Worm (Caenorhabditis elegans) whole organism, L4 larva: Measurements from ENCODE around the gene zfp-3.

Experiments
- D1046.2 ChIP-seq: fragments of 200-800 bp; sonication (Bioruptor generic); IDR thresholded peaks from 2 replicates; pipeline ENCODE4 v1.3.6; 2022; ENCODE audit warnings: missing genetic modification characterization, missing compliant biosample characterization
- F26F4.8 ChIP-seq: fragments of 200-800 bp; sonication (Bioruptor generic); conservative IDR thresholded peaks from 2 replicates; pipeline ENCODE4 v1.3.6; 2022; ENCODE audit warnings: missing genetic modification characterization, missing compliant biosample characterization
- F49E8.2 ChIP-seq: sonication (generic microtip); optimal IDR thresholded peaks from 2 replicates; lab custom pipeline; 2016; ENCODE audit warnings: missing compliant biosample characterization, mild to moderate bottlenecking, missing genetic modification characterization, borderline replicate concordance
- T20F7.1 ChIP-seq: fragments of 200-800 bp; sonication (Bioruptor generic); optimal IDR thresholded peaks from 2 replicates; lab custom pipeline; 2018; ENCODE audit warnings: mild to moderate bottlenecking, missing genetic modification characterization, missing compliant biosample characterization
- T26A8.4 ChIP-seq: fragments of 200-800 bp; sonication (Bioruptor generic); IDR thresholded peaks from 2 replicates; pipeline ENCODE4 v1.3.6; 2022; ENCODE audit warnings: missing genetic modification characterization, missing compliant biosample characterization
- Y48G9A.11 ChIP-seq: fragments of 200-800 bp; sonication (Bioruptor generic); IDR thresholded peaks from 2 replicates; pipeline ENCODE4 v1.3.6; 2022; ENCODE audit warnings: missing genetic modification reagents, missing genetic modification characterization, missing compliant biosample characterization
- Y5F2A.4 ChIP-seq: fragments of 200-800 bp; sonication (Bioruptor generic); optimal IDR thresholded peaks from 2 replicates; lab custom pipeline; 2018; ENCODE audit warnings: mild to moderate bottlenecking, missing genetic modification characterization, missing compliant biosample characterization
- ZK337.2 ChIP-seq: fragments of 200-800 bp; sonication (Bioruptor generic); IDR thresholded peaks from 2 replicates; pipeline ENCODE4 v1.3.6; 2022; ENCODE audit warnings: missing genetic modification reagents, missing genetic modification characterization, missing compliant biosample characterization
- ZK546.5 ChIP-seq, 2 experiments: sonication (generic microtip); optimal IDR thresholded peaks; 2 replicates each; lab custom pipeline; 2017; ENCODE audit warnings: missing biosample characterization in 2 of 2, missing genetic modification characterization in 2 of 2
- attf-4 ChIP-seq: sonication (generic microtip); optimal IDR thresholded peaks from 3 replicates; lab custom pipeline; 2017; ENCODE audit warnings: missing biosample characterization, missing genetic modification characterization
- ceh-20 ChIP-seq: fragments of 200-800 bp; sonication (Bioruptor generic); IDR thresholded peaks from 2 replicates; pipeline ENCODE4 v1.3.6; 2022; ENCODE audit warnings: missing genetic modification reagents, missing genetic modification characterization, missing compliant biosample characterization
- ceh-28 ChIP-seq: fragments of 150-350 bp; optimal IDR thresholded peaks from 2 replicates; lab custom pipeline; 2014; ENCODE audit warnings: missing biosample characterization, missing genetic modification reagents, missing genetic modification characterization
- ceh-32 ChIP-seq: sonication (generic microtip); optimal IDR thresholded peaks from 2 replicates; lab custom pipeline; 2016; ENCODE audit warnings: mild to moderate bottlenecking, missing genetic modification characterization, missing compliant biosample characterization; ENCODE audit not compliant: poor library complexity
- ces-1 ChIP-seq: fragments of 150-350 bp; sonication (generic microtip); optimal IDR thresholded peaks from 4 replicates; lab custom pipeline; 2014; ENCODE audit warnings: missing biosample characterization, missing genetic modification reagents, missing genetic modification characterization
- ctbp-1 ChIP-seq: fragments of 200-800 bp; sonication (Bioruptor generic); IDR thresholded peaks from 2 replicates; pipeline ENCODE4 v1.3.6; 2022; ENCODE audit warnings: missing genetic modification reagents, missing genetic modification characterization, missing compliant biosample characterization
- daf-12 ChIP-seq: fragments of 150-350 bp; optimal IDR thresholded peaks from 2 replicates; lab custom pipeline; 2014; ENCODE audit warnings: missing biosample characterization, missing genetic modification reagents, missing genetic modification characterization
- dmd-9 ChIP-seq: fragments of 200-800 bp; sonication (Bioruptor generic); IDR thresholded peaks from 2 replicates; pipeline ENCODE4 v1.3.6; 2022; ENCODE audit warnings: missing genetic modification reagents, missing genetic modification characterization, missing compliant biosample characterization
- dpl-1 ChIP-seq: fragments of 150-350 bp; optimal IDR thresholded peaks from 2 replicates; lab custom pipeline; 2014; ENCODE audit warnings: missing biosample characterization, missing genetic modification reagents, missing genetic modification characterization
- duxl-1 ChIP-seq: sonication (generic microtip); optimal IDR thresholded peaks from 2 replicates; lab custom pipeline; 2016; ENCODE audit warnings: mild to moderate bottlenecking, missing genetic modification characterization, moderate library complexity, missing compliant biosample characterization; ENCODE audit not compliant: poor library complexity
- dve-1 ChIP-seq: sonication (generic microtip); optimal IDR thresholded peaks from 2 replicates; lab custom pipeline; 2017; ENCODE audit warnings: antibody characterized with exemption, mild to moderate bottlenecking, missing genetic modification characterization, missing compliant biosample characterization; ENCODE audit not compliant: insufficient read depth
- egl-27 ChIP-seq: sonication (generic microtip); optimal IDR thresholded peaks from 3 replicates; lab custom pipeline; 2017; ENCODE audit warnings: missing biosample characterization, missing genetic modification reagents, missing genetic modification characterization
- fos-1 ChIP-seq: fragments of 150-350 bp; optimal IDR thresholded peaks from 2 replicates; lab custom pipeline; 2014; ENCODE audit warnings: missing biosample characterization, missing genetic modification characterization
- hif-1 ChIP-seq, 2 experiments: sonication (generic microtip); optimal IDR thresholded peaks; 2 replicates each; lab custom pipeline; 2016 to 2017; ENCODE audit warnings: missing compliant biosample characterization in 2 of 2, missing genetic modification characterization in 2 of 2, missing genetic modification reagents in 2 of 2, missing genotype in 2 of 2, mild to moderate bottlenecking in 1 of 2
- hlh-11 ChIP-seq: fragments of 200-800 bp; sonication (Bioruptor generic); optimal IDR thresholded peaks from 2 replicates; lab custom pipeline; 2018; ENCODE audit warnings: mild to moderate bottlenecking, missing genetic modification characterization, missing compliant biosample characterization
- lin-1 ChIP-seq: fragments of 200-800 bp; sonication (Bioruptor generic); IDR thresholded peaks from 2 replicates; pipeline ENCODE4 v1.3.6; 2022; ENCODE audit warnings: missing genetic modification reagents, missing genetic modification characterization, missing compliant biosample characterization
- lin-15B ChIP-seq: fragments of 150-350 bp; sonication (generic microtip); optimal IDR thresholded peaks from 3 replicates; lab custom pipeline; 2014; ENCODE audit warnings: missing biosample characterization, missing genetic modification characterization
- lin-29 ChIP-seq: fragments of 200-800 bp; sonication (Bioruptor generic); IDR thresholded peaks from 2 replicates; pipeline ENCODE4 v1.3.6; 2022; ENCODE audit warnings: missing genetic modification reagents, missing genetic modification characterization, missing compliant biosample characterization
- lin-39 ChIP-seq: fragments of 150-350 bp; optimal IDR thresholded peaks from 2 replicates; lab custom pipeline; 2014; ENCODE audit warnings: missing biosample characterization, missing genetic modification reagents, missing genetic modification characterization
- lsy-2 ChIP-seq, 2 experiments: fragments of 150-350 bp in 1 of 2; sonication (generic microtip) in 1 of 2; optimal IDR thresholded peaks; 2 replicates each; lab custom pipeline; 2014 to 2017; ENCODE audit warnings: missing biosample characterization in 2 of 2, missing genetic modification characterization in 2 of 2
- madf-9 ChIP-seq: fragments of 200-800 bp; sonication (Bioruptor generic); conservative IDR thresholded peaks from 2 replicates; pipeline ENCODE4 v1.3.6; 2022; ENCODE audit warnings: missing genetic modification reagents, missing genetic modification characterization, missing compliant biosample characterization
- mdt-29 ChIP-seq: fragments of 200-800 bp; sonication (Bioruptor generic); IDR thresholded peaks from 2 replicates; pipeline ENCODE4 v1.3.6; 2022; ENCODE audit warnings: missing genetic modification reagents, missing genetic modification characterization, missing compliant biosample characterization
- mep-1 ChIP-seq: fragments of 150-350 bp; sonication (generic microtip); optimal IDR thresholded peaks from 3 replicates; lab custom pipeline; 2014; ENCODE audit warnings: missing biosample characterization, missing genetic modification characterization
- mxl-3 ChIP-seq: fragments of 200-800 bp; sonication (Bioruptor generic); optimal IDR thresholded peaks from 2 replicates; lab custom pipeline; 2018; ENCODE audit warnings: mild to moderate bottlenecking, missing genetic modification characterization, missing compliant biosample characterization
- nhr-102 ChIP-seq: sonication (generic microtip); optimal IDR thresholded peaks from 2 replicates; lab custom pipeline; 2016; ENCODE audit warnings: mild to moderate bottlenecking, missing genetic modification characterization, moderate library complexity, missing compliant biosample characterization
- nhr-11 ChIP-seq: fragments of 150-350 bp; optimal IDR thresholded peaks from 2 replicates; lab custom pipeline; 2014; ENCODE audit warnings: missing biosample characterization, missing genetic modification characterization
- nhr-41 ChIP-seq: fragments of 200-800 bp; sonication (Bioruptor generic); IDR thresholded peaks from 2 replicates; pipeline ENCODE4 v1.3.6; 2022; ENCODE audit warnings: missing genetic modification reagents, missing genetic modification characterization, missing compliant biosample characterization
- nhr-6 ChIP-seq: fragments of 150-350 bp; optimal IDR thresholded peaks from 2 replicates; lab custom pipeline; 2014; ENCODE audit warnings: missing biosample characterization, missing genetic modification characterization
- nhr-76 ChIP-seq: fragments of 150-350 bp; optimal IDR thresholded peaks from 2 replicates; lab custom pipeline; 2014; ENCODE audit warnings: missing biosample characterization, missing genetic modification characterization
- nhr-77 ChIP-seq: fragments of 150-350 bp; optimal IDR thresholded peaks from 2 replicates; lab custom pipeline; 2014; ENCODE audit warnings: missing biosample characterization, missing genetic modification characterization
- pha-4 ChIP-seq, 2 experiments: fragments of 150-350 bp in 1 of 2; fragments of 200-800 bp in 1 of 2; sonication (Bioruptor generic) in 1 of 2; IDR thresholded peaks in 1 of 2; optimal IDR thresholded peaks in 1 of 2; 2 replicates each; pipeline versions ENCODE4 v1.3.6 to Lab custom; 2014 to 2022; ENCODE audit warnings: missing genetic modification characterization in 2 of 2, missing genetic modification reagents in 2 of 2, missing biosample characterization in 1 of 2, missing compliant biosample characterization in 1 of 2
- php-3 ChIP-seq: fragments of 200-800 bp; sonication (Bioruptor generic); IDR thresholded peaks from 2 replicates; pipeline ENCODE4 v1.3.6; 2022; ENCODE audit warnings: missing genetic modification reagents, missing genetic modification characterization, missing compliant biosample characterization
- saeg-2 ChIP-seq: fragments of 200-800 bp; sonication (Bioruptor generic); IDR thresholded peaks from 2 replicates; pipeline ENCODE4 v1.3.6; 2022; ENCODE audit warnings: missing genetic modification reagents, missing genetic modification characterization, missing compliant biosample characterization
- skn-1 ChIP-seq: fragments of 150-350 bp; optimal IDR thresholded peaks from 2 replicates; lab custom pipeline; 2014; ENCODE audit warnings: missing biosample characterization, missing genetic modification characterization
- spr-1 ChIP-seq: sonication (generic microtip); optimal IDR thresholded peaks from 2 replicates; lab custom pipeline; 2016; ENCODE audit warnings: mild to moderate bottlenecking, missing genetic modification characterization, missing compliant biosample characterization
- spr-3 ChIP-seq: fragments of 200-800 bp; sonication (Bioruptor generic); optimal IDR thresholded peaks from 2 replicates; lab custom pipeline; 2018; ENCODE audit warnings: mild to moderate bottlenecking, missing genetic modification characterization, missing compliant biosample characterization
- tag-97 ChIP-seq: fragments of 200-800 bp; sonication (Bioruptor generic); IDR thresholded peaks from 2 replicates; pipeline ENCODE4 v1.3.6; 2022; ENCODE audit warnings: missing genetic modification characterization, missing compliant biosample characterization
- unc-130 ChIP-seq: sonication (generic microtip); optimal IDR thresholded peaks from 2 replicates; lab custom pipeline; 2016; ENCODE audit warnings: missing genetic modification reagents, missing genetic modification characterization, missing compliant biosample characterization
- vab-7 ChIP-seq: fragments of 200-800 bp; sonication (Bioruptor generic); IDR thresholded peaks from 2 replicates; pipeline ENCODE4 v1.3.6; 2022; ENCODE audit warnings: missing genetic modification reagents, missing genetic modification characterization, missing compliant biosample characterization
- ztf-11 ChIP-seq: fragments of 150-350 bp; optimal IDR thresholded peaks from 2 replicates; lab custom pipeline; 2014; ENCODE audit warnings: missing biosample characterization, missing genetic modification characterization
- ztf-7 ChIP-seq: fragments of 150-350 bp; optimal IDR thresholded peaks from 2 replicates; lab custom pipeline; 2014; ENCODE audit warnings: missing biosample characterization, missing genetic modification characterization

Gene zfp-3

ce11 chrX:1456350-1457080 lies 10.1 kb upstream of the zfp-3 start (continued):
- no peak for TF ChIP-seq saeg-2 (GFP tag; lab: Robert Waterston, UW)
- TF ChIP-seq F26F4.8 (GFP tag; lab: Robert Waterston, UW): no peak
- no peak for TF ChIP-seq nhr-41 (GFP tag; lab: Robert Waterston, UW)
- TF ChIP-seq ztf-11: no peak
- no peak for TF ChIP-seq skn-1 (tag; lab: Kevin White, UChicago)
- no peak for TF ChIP-seq attf-4 (tag; lab: Kevin White, UChicago)
- peak; percentile 39 to 62 for TF ChIP-seq lsy-2 (tag; optimal IDR thresholded peaks at IDR 0.05; lab: Kevin White, UChicago)
- TF ChIP-seq ceh-20 (GFP tag; lab: Robert Waterston, UW): 0 out of 2 replicates have a peak, but pooled peaks have one; percentile 42
- no peak for TF ChIP-seq Y5F2A.4 (GFP tag; lab: Kevin White, UChicago)
- no peak for TF ChIP-seq nhr-76
- TF ChIP-seq nhr-6: peak; percentile 26
- TF ChIP-seq daf-12 (tag; lab: Kevin White, UChicago): no peak
- TF ChIP-seq pha-4 (GFP tag; IDR thresholded peaks at IDR 0.05; lab: Robert Waterston, UW): no peak
- peak; percentile 98 for TF ChIP-seq pha-4 (tag; optimal IDR thresholded peaks at IDR 0.05; lab: Kevin White, UChicago)
- TF ChIP-seq dpl-1: no peak
- no peak for TF ChIP-seq spr-3
- peak; percentile 64 for TF ChIP-seq dve-1 (tag; lab: Kevin White, UChicago)
- peak; percentile 57 for TF ChIP-seq nhr-77 (tag; lab: Kevin White, UChicago)
- no peak for TF ChIP-seq ZK546.5 (tag; optimal IDR thresholded peaks at IDR 0.05; lab: Kevin White, UChicago)
- TF ChIP-seq egl-27 (tag; lab: Kevin White, UChicago): no peak
- no peak for TF ChIP-seq ztf-7 (tag; lab: Kevin White, UChicago)
- TF ChIP-seq lin-39: no peak
- no peak for TF ChIP-seq T26A8.4 (GFP tag; lab: Robert Waterston, UW)
- TF ChIP-seq vab-7 (GFP tag; lab: Robert Waterston, UW): no peak
- no peak for TF ChIP-seq ceh-32 (tag; lab: Kevin White, UChicago)
- TF ChIP-seq tag-97 (GFP tag; lab: Robert Waterston, UW): no peak
- TF ChIP-seq Y48G9A.11 (GFP tag; lab: Robert Waterston, UW): no peak
- TF ChIP-seq dmd-9: no peak
- TF ChIP-seq unc-130 (GFP tag; lab: Kevin White, UChicago): no peak
- TF ChIP-seq F49E8.2: no peak
- TF ChIP-seq lin-15B (tag; lab: Kevin White, UChicago): no peak
- peak in 1 of 2 experiments; percentile 36 for TF ChIP-seq hif-1 (tag; optimal IDR thresholded peaks at IDR 0.05; lab: Kevin White, UChicago)
- no peak for TF ChIP-seq mdt-29 (GFP tag; lab: Robert Waterston, UW)
- TF ChIP-seq lin-29 (GFP tag; lab: Robert Waterston, UW): no peak
- peak; percentile 0 for TF ChIP-seq T20F7.1 (GFP tag; lab: Kevin White, UChicago)
- no peak for TF ChIP-seq ceh-28
- peak; percentile 40 for TF ChIP-seq nhr-11
- TF ChIP-seq duxl-1 (tag; lab: Kevin White, UChicago): no peak
- TF ChIP-seq php-3 (GFP tag; lab: Robert Waterston, UW): no peak
- TF ChIP-seq mxl-3 (GFP tag; lab: Kevin White, UChicago): no peak
- no peak for TF ChIP-seq fos-1
- TF ChIP-seq nhr-102 (tag; lab: Kevin White, UChicago): no peak
- no peak for TF ChIP-seq D1046.2 (GFP tag; lab: Robert Waterston, UW)
- no peak for TF ChIP-seq spr-1 (tag; lab: Kevin White, UChicago)
- TF ChIP-seq ces-1 (GFP tag; lab: Kevin White, UChicago): no peak
- TF ChIP-seq madf-9 (GFP tag; lab: Robert Waterston, UW): no peak
- peak; percentile 68 for TF ChIP-seq mep-1 (tag; lab: Kevin White, UChicago)
- peak; percentile 86 for TF ChIP-seq hlh-11 (tag; lab: Kevin White, UChicago)
- no peak for TF ChIP-seq ctbp-1 (GFP tag; lab: Robert Waterston, UW)
- TF ChIP-seq ZK337.2 (GFP tag; lab: Robert Waterston, UW): no peak
- TF ChIP-seq lin-1 (GFP tag; lab: Robert Waterston, UW): no peak
